Worm (Caenorhabditis elegans) whole organism, L2 larva: ENCODE data around the gene Y43F8B.14.

Source experiments
- R02D3.7 ChIP-seq: fragments of 150-350 bp; optimal IDR thresholded peaks from 2 replicates; lab custom pipeline; 2014; ENCODE audit warnings: missing biosample characterization, missing genetic modification characterization
- aly-2 ChIP-seq: fragments of 150-350 bp; optimal IDR thresholded peaks from 2 replicates; lab custom pipeline; 2014; ENCODE audit warnings: missing biosample characterization, missing genetic modification characterization
- blmp-1 ChIP-seq: sonication (generic microtip); optimal IDR thresholded peaks from 2 replicates; lab custom pipeline; 2017; ENCODE audit warnings: missing genetic modification characterization, mild to moderate bottlenecking, missing compliant biosample characterization, antibody characterized with exemption, moderate library complexity; ENCODE audit not compliant: insufficient read depth
- ceh-82 ChIP-seq: fragments of 150-350 bp; optimal IDR thresholded peaks from 2 replicates; lab custom pipeline; 2014; ENCODE audit warnings: missing biosample characterization, missing genetic modification characterization
- dmd-4 ChIP-seq: sonication (generic microtip); optimal IDR thresholded peaks from 2 replicates; lab custom pipeline; 2017; ENCODE audit warnings: missing biosample characterization, missing genetic modification characterization
- elt-3 ChIP-seq: sonication (generic microtip); optimal IDR thresholded peaks from 2 replicates; lab custom pipeline; 2017; ENCODE audit warnings: missing biosample characterization, missing genetic modification characterization
- nhr-11 ChIP-seq: fragments of 150-350 bp; optimal IDR thresholded peaks from 2 replicates; lab custom pipeline; 2014; ENCODE audit warnings: missing biosample characterization, missing genetic modification characterization
- nhr-25 ChIP-seq: fragments of 150-350 bp; sonication (generic microtip); optimal IDR thresholded peaks from 3 replicates; lab custom pipeline; 2014; ENCODE audit warnings: missing biosample characterization, missing genetic modification characterization
- unc-39 ChIP-seq: fragments of 150-350 bp; optimal IDR thresholded peaks from 2 replicates; lab custom pipeline; 2014; ENCODE audit warnings: missing biosample characterization, missing genetic modification characterization

DNA sequence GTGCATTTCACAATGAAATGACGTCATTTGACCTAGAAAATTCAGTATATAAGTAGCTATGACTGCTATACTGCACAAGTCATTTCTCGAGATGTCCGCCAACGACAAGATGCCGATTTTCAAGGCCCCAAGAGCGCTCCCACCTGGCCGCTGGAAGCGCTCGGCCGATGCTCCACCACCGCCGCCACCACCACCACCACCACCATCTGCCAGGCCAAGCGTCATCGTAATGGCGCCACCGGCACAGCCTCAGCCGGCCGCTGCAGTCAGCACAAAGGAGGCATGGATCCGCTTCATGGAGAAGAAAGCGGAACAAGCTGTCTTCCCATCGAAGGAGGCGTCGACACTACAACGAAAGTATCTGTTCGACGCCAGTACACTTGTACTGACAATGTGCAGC, 29.5 kb upstream of the Y43F8B.14 start, which contains the start of gene Y43F8B.28:
- TF ChIP-seq dmd-4 (no peak), blmp-1 (tag; lab: Kevin White, UChicago) (no peak), nhr-25 (tag; lab: Kevin White, UChicago) (no peak), unc-39 (tag; lab: Kevin White, UChicago) (no peak), elt-3 (no peak), ceh-82 (tag; lab: Kevin White, UChicago) (no peak), aly-2 (tag; lab: Kevin White, UChicago) (no peak), R02D3.7 (no peak), nhr-11 (no peak)
